Fruit fly (Drosophila melanogaster) whole organism, embryonic: ENCODE measurements around the gene CG14356.

Experiments used
- Blimp-1 ChIP-seq: fragments of 200-800 bp; sonication (Bioruptor generic); optimal IDR thresholded peaks from 3 replicates; lab custom pipeline; 2018; ENCODE audit warnings: missing biosample characterization, missing genetic modification characterization, mild to moderate bottlenecking, moderate library complexity, missing genetic modification reagents
- CG11085 ChIP-seq: fragments of 200-800 bp; sonication (Bioruptor generic); IDR thresholded peaks from 2 replicates; pipeline ENCODE4 v1.3.6; 2022; ENCODE audit warnings: missing biosample characterization, missing genetic modification characterization
- CG11723 ChIP-seq: fragments of 200-800 bp; sonication (Bioruptor generic); optimal IDR thresholded peaks from 2 replicates; lab custom pipeline; 2017; ENCODE audit warnings: missing biosample characterization, mild to moderate bottlenecking, missing genetic modification characterization
- CG12104 ChIP-seq: fragments of 200-800 bp; sonication (Bioruptor generic); optimal IDR thresholded peaks from 3 replicates; lab custom pipeline; 2016; ENCODE audit warnings: missing biosample characterization, missing genetic modification characterization
- CG12219 ChIP-seq: fragments of 200-800 bp; sonication (Bioruptor generic); optimal IDR thresholded peaks from 3 replicates; lab custom pipeline; 2018; ENCODE audit warnings: missing biosample characterization, mild to moderate bottlenecking, missing genetic modification characterization
- CG13123 ChIP-seq: fragments of 200-800 bp; sonication (Bioruptor generic); optimal IDR thresholded peaks from 2 replicates; lab custom pipeline; 2016; ENCODE audit warnings: missing biosample characterization, missing genetic modification characterization
- CG15514 ChIP-seq: fragments of 200-800 bp; sonication (Bioruptor generic); optimal IDR thresholded peaks from 3 replicates; lab custom pipeline; 2017; ENCODE audit warnings: missing biosample characterization, missing genetic modification characterization, mild to moderate bottlenecking, moderate library complexity, missing genetic modification reagents
- CG18619 ChIP-seq: fragments of 200-800 bp; sonication (Bioruptor generic); optimal IDR thresholded peaks from 3 replicates; lab custom pipeline; 2017; ENCODE audit warnings: missing biosample characterization, mild to moderate bottlenecking, missing genetic modification characterization
- CG2875 ChIP-seq: fragments of 200-800 bp; sonication (Bioruptor generic); optimal IDR thresholded peaks from 2 replicates; lab custom pipeline; 2017; ENCODE audit warnings: missing biosample characterization, mild to moderate bottlenecking, missing genetic modification characterization, missing genetic modification reagents
- CG4820 ChIP-seq: fragments of 200-800 bp; sonication (Bioruptor generic); optimal IDR thresholded peaks from 3 replicates; lab custom pipeline; 2016; ENCODE audit warnings: missing biosample characterization, missing genetic modification characterization
- CG6765 ChIP-seq: fragments of 200-800 bp; sonication (Bioruptor generic); optimal IDR thresholded peaks from 3 replicates; lab custom pipeline; 2017; ENCODE audit warnings: missing biosample characterization, mild to moderate bottlenecking, missing genetic modification characterization
- CHES-1-like ChIP-seq: fragments of 200-800 bp; sonication (Bioruptor generic); optimal IDR thresholded peaks from 2 replicates; lab custom pipeline; 2016; ENCODE audit warnings: missing biosample characterization, missing genetic modification characterization
- CrebB ChIP-seq: fragments of 200-800 bp; sonication (Bioruptor generic); optimal IDR thresholded peaks from 3 replicates; lab custom pipeline; 2018; ENCODE audit warnings: missing biosample characterization, mild to moderate bottlenecking, missing genetic modification characterization
- Dref ChIP-seq: fragments of 200-800 bp; sonication (Bioruptor generic); IDR thresholded peaks from 2 replicates; pipeline ENCODE4 v1.3.6; 2022; ENCODE audit warnings: missing biosample characterization, missing genetic modification characterization
- Ets65A ChIP-seq: fragments of 200-800 bp; sonication (Bioruptor generic); peaks from one replicate; lab custom pipeline; 2016; ENCODE audit warnings: missing biosample characterization, missing genetic modification characterization
- HLH54F ChIP-seq: fragments of 200-800 bp; sonication (Bioruptor generic); optimal IDR thresholded peaks from 3 replicates; lab custom pipeline; 2016; ENCODE audit warnings: missing biosample characterization, missing genetic modification characterization
- Mes4 ChIP-seq: fragments of 200-800 bp; sonication (Bioruptor generic); optimal IDR thresholded peaks from 2 replicates; lab custom pipeline; 2016; ENCODE audit warnings: missing biosample characterization, missing genetic modification characterization
- NC2α ChIP-seq: fragments of 200-800 bp; sonication (Bioruptor generic); optimal IDR thresholded peaks from 2 replicates; lab custom pipeline; 2016; ENCODE audit warnings: missing biosample characterization, missing genetic modification characterization
- NC2β ChIP-seq: fragments of 200-800 bp; sonication (Bioruptor generic); optimal IDR thresholded peaks from 2 replicates; lab custom pipeline; 2016; ENCODE audit warnings: missing biosample characterization, missing genetic modification characterization
- Poxn ChIP-seq: fragments of 200-800 bp; sonication (Bioruptor generic); IDR thresholded peaks from 2 replicates; pipeline ENCODE4 v1.3.6; 2022; ENCODE audit warnings: missing biosample characterization, missing genetic modification characterization
- Scr ChIP-seq: fragments of 200-800 bp; sonication (Bioruptor generic); IDR thresholded peaks from 2 replicates; pipeline ENCODE4 v1.3.6; 2022; ENCODE audit warnings: missing biosample characterization, missing genetic modification characterization; ENCODE audit not compliant: partially characterized antibody
- Sox102F ChIP-seq: fragments of 200-800 bp; sonication (Bioruptor generic); optimal IDR thresholded peaks from 2 replicates; lab custom pipeline; 2018; ENCODE audit warnings: missing biosample characterization, mild to moderate bottlenecking, missing genetic modification characterization, moderate library complexity
- TFAM ChIP-seq: fragments of 200-800 bp; sonication (Bioruptor generic); optimal IDR thresholded peaks from 2 replicates; lab custom pipeline; 2017; ENCODE audit warnings: missing biosample characterization, missing genetic modification characterization, inconsistent platforms
- Trl ChIP-seq, 3 experiments: fragments of >200 bp in 2 of 3; fragments of 200-800 bp in 1 of 3; sonication (Bioruptor generic) in 1 of 3; optimal IDR thresholded peaks; 2 replicates in 1 of 3; 3 replicates in 2 of 3; lab custom pipeline; 2016 to 2017; ENCODE audit warnings: missing biosample characterization in 1 of 3, missing genetic modification characterization in 1 of 3
- Xbp1 ChIP-seq: fragments of 200-800 bp; sonication (Bioruptor generic); optimal IDR thresholded peaks from 3 replicates; lab custom pipeline; 2016; ENCODE audit warnings: missing biosample characterization, mild to moderate bottlenecking, missing genetic modification characterization
- ato ChIP-seq: fragments of 200-800 bp; sonication (Bioruptor generic); IDR thresholded peaks from 2 replicates; pipeline ENCODE4 v1.3.6; 2022; ENCODE audit warnings: missing biosample characterization, missing genetic modification characterization; ENCODE audit not compliant: partially characterized antibody
- az2 ChIP-seq: fragments of 200-800 bp; sonication (Bioruptor generic); optimal IDR thresholded peaks from 3 replicates; lab custom pipeline; 2016; ENCODE audit warnings: missing biosample characterization, missing genetic modification characterization
- bab2 ChIP-seq: fragments of 200-800 bp; sonication (Bioruptor generic); optimal IDR thresholded peaks from 2 replicates; lab custom pipeline; 2016; ENCODE audit warnings: missing biosample characterization, missing genetic modification characterization
- bbx ChIP-seq: fragments of 200-800 bp; sonication (Bioruptor generic); IDR thresholded peaks from 2 replicates; pipeline ENCODE4 v1.3.6; 2022; ENCODE audit warnings: missing biosample characterization, missing genetic modification characterization; ENCODE audit not compliant: partially characterized antibody
- bigmax ChIP-seq: fragments of 200-800 bp; sonication (Bioruptor generic); optimal IDR thresholded peaks from 2 replicates; lab custom pipeline; 2018; ENCODE audit warnings: missing biosample characterization, mild to moderate bottlenecking, missing genetic modification characterization
- cad ChIP-seq: fragments of >200 bp; optimal IDR thresholded peaks from 2 replicates; lab custom pipeline; 2017; ENCODE audit warnings: missing biosample characterization, missing genetic modification characterization
- dimm ChIP-seq: fragments of 200-800 bp; sonication (Bioruptor generic); IDR thresholded peaks from 2 replicates; pipeline ENCODE4 v1.3.6; 2022; ENCODE audit warnings: missing biosample characterization, missing genetic modification characterization
- dysf ChIP-seq: fragments of 200-800 bp; sonication (Bioruptor generic); IDR thresholded peaks from 3 replicates; pipeline ENCODE4 v1.3.6; 2022; ENCODE audit warnings: missing biosample characterization, missing genetic modification characterization
- exex ChIP-seq: fragments of 200-800 bp; sonication (Bioruptor generic); optimal IDR thresholded peaks from 4 replicates; lab custom pipeline; 2018; ENCODE audit warnings: missing biosample characterization, mild to moderate bottlenecking, missing genetic modification characterization, moderate library complexity
- fd102C ChIP-seq: fragments of 200-800 bp; sonication (Bioruptor generic); optimal IDR thresholded peaks from 2 replicates; lab custom pipeline; 2018; ENCODE audit warnings: missing biosample characterization, mild to moderate bottlenecking, missing genetic modification characterization, moderate library complexity
- gce ChIP-seq: fragments of 200-800 bp; sonication (Bioruptor generic); IDR thresholded peaks from 3 replicates; pipeline ENCODE4 v1.3.6; 2022; ENCODE audit warnings: missing biosample characterization, missing genetic modification characterization
- gsb-n ChIP-seq: fragments of 200-800 bp; sonication (Bioruptor generic); optimal IDR thresholded peaks from 3 replicates; lab custom pipeline; 2018; ENCODE audit warnings: missing biosample characterization, mild to moderate bottlenecking, missing genetic modification characterization
- hkb ChIP-seq, 2 experiments: fragments of 200-800 bp in 1 of 2; fragments of >200 bp in 1 of 2; sonication (Bioruptor generic) in 1 of 2; IDR thresholded peaks in 1 of 2; optimal IDR thresholded peaks in 1 of 2; 2 replicates each; pipeline versions ENCODE4 v1.3.6 to Lab custom; 2017 to 2022; ENCODE audit warnings: missing biosample characterization in 1 of 2, missing genetic modification characterization in 1 of 2
- nerfin-1 ChIP-seq: fragments of 200-800 bp; sonication (Bioruptor generic); optimal IDR thresholded peaks from 3 replicates; lab custom pipeline; 2019; ENCODE audit warnings: missing biosample characterization, mild to moderate bottlenecking, missing genetic modification characterization, moderate library complexity
- org-1 ChIP-seq: fragments of 200-800 bp; sonication (Bioruptor generic); optimal IDR thresholded peaks from 2 replicates; lab custom pipeline; 2017; ENCODE audit warnings: missing biosample characterization, missing genetic modification characterization
- peb ChIP-seq: fragments of 200-800 bp; sonication (Bioruptor generic); IDR thresholded peaks from 2 replicates; pipeline ENCODE4 v1.3.6; 2022; ENCODE audit warnings: missing biosample characterization, missing genetic modification characterization
- prd ChIP-seq, 3 experiments: fragments of >200 bp in 2 of 3; fragments of 200-800 bp in 1 of 3; sonication (Bioruptor generic) in 1 of 3; optimal IDR thresholded peaks in 2 of 3; IDR thresholded peaks in 1 of 3; 2 replicates in 2 of 3; 3 replicates in 1 of 3; pipeline versions ENCODE4 v1.3.6 to Lab custom; 2017 to 2022; ENCODE audit warnings: missing biosample characterization in 1 of 3, missing genetic modification characterization in 1 of 3
- salm ChIP-seq: fragments of 200-800 bp; sonication (Bioruptor generic); optimal IDR thresholded peaks from 2 replicates; lab custom pipeline; 2018; ENCODE audit warnings: missing biosample characterization, mild to moderate bottlenecking, missing genetic modification characterization
- slp2 ChIP-seq: fragments of 200-800 bp; sonication (Bioruptor generic); optimal IDR thresholded peaks from 2 replicates; lab custom pipeline; 2016; ENCODE audit warnings: missing biosample characterization, missing genetic modification characterization
- so ChIP-seq: fragments of 200-800 bp; sonication (Bioruptor generic); IDR thresholded peaks from 3 replicates; pipeline ENCODE4 v1.3.6; 2022; ENCODE audit warnings: missing biosample characterization, missing genetic modification characterization
- vfl ChIP-seq: fragments of 200-800 bp; sonication (Bioruptor generic); optimal IDR thresholded peaks from 2 replicates; lab custom pipeline; 2016; ENCODE audit warnings: missing biosample characterization, missing genetic modification characterization
- wor ChIP-seq: fragments of 200-800 bp; sonication (Bioruptor generic); IDR thresholded peaks from 2 replicates; pipeline ENCODE4 v1.3.6; 2022; ENCODE audit warnings: missing biosample characterization, missing genetic modification characterization
- z ChIP-seq: fragments of 200-800 bp; sonication (Bioruptor generic); IDR thresholded peaks from 3 replicates; pipeline ENCODE4 v1.3.6; 2022; ENCODE audit warnings: missing biosample characterization, missing genetic modification characterization

CG14356 gene

DNA sequence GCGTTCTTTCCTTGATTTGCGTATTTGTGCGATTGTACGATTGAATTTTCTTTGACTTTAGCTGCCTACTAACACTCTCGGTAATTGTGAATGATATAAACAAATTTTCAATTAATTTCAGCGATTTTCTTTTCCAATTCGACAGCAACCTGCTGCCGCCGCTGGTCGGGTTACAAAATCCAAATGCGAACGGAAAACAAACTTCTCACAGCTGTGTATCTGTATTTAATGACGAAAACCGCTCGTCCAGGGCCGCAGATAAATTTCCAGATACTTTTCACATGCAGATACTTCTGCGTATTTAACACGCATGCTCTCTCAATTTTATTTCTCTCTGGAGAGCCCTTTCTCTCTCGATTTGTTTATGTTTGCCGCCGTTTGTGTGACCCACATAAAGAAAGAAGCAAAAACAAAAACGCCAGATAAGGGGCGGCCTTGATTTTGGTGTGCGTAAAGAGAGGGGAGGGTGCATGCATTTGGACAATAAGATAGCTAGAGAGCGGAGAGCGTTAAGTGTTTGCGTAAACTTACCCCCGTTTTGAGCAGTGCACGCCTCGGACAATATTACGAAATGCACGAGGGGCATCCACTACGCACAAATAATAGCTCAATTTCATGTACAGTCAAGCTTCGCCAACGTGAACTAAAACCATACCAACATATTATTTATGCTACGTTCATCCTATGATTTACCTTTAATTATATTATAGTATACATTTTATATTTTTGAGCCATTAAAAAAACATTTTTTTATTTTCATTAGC is 23.5 kb downstream of the CG14356 start, which contains the start of gene CG12402 (continued):
- peak; percentile 84 for TF ChIP-seq gce
- no peak for TF ChIP-seq bigmax (GFP tag; lab: Kevin White, UChicago)
- peak; percentile 38 for TF ChIP-seq CG13123 (GFP tag; lab: Kevin White, UChicago)
- TF ChIP-seq NC2α (GFP tag; lab: Kevin White, UChicago) = peak; percentile 22
- TF ChIP-seq fd102C (GFP tag; lab: Kevin White, UChicago) = no peak
- TF ChIP-seq CG6765 (GFP tag; lab: Kevin White, UChicago) = peak; percentile 46
- peak; percentile 68 for TF ChIP-seq org-1 (GFP tag; lab: Kevin White, UChicago)
- peak; percentile 73 for TF ChIP-seq gsb-n
- peak; percentile 19 for TF ChIP-seq HLH54F
- peak; percentile 85 for TF ChIP-seq Xbp1
- TF ChIP-seq bbx (GFP tag; lab: Robert Waterston, UW) = no peak
- TF ChIP-seq CG4820 (GFP tag; lab: Kevin White, UChicago) = peak; percentile 77
- peak; percentile 82 for TF ChIP-seq Blimp-1 (GFP tag; lab: Kevin White, UChicago)
- TF ChIP-seq dimm (GFP tag; lab: Robert Waterston, UW) = peak; percentile 51; the same call in 1 of the 2 replicates
- peak; percentile 34 for TF ChIP-seq bab2 (GFP tag; lab: Kevin White, UChicago)
- TF ChIP-seq vfl (GFP tag; lab: Kevin White, UChicago) = peak; percentile 16
- peak; percentile 68 for TF ChIP-seq nerfin-1 (tag; lab: Kevin White, UChicago)
- peak; percentile 68 for TF ChIP-seq CG11723 (GFP tag; lab: Kevin White, UChicago)
- no peak for TF ChIP-seq hkb (optimal IDR thresholded peaks at IDR 0.05; lab: Kevin White, UChicago)
- TF ChIP-seq hkb (GFP tag; IDR thresholded peaks at IDR 0.05; lab: Robert Waterston, UW) = peak; percentile 95
- TF ChIP-seq Mes4 (GFP tag; lab: Kevin White, UChicago) = peak; percentile 56
- peak; percentile 77 for TF ChIP-seq so (GFP tag; lab: Robert Waterston, UW)
- no peak for TF ChIP-seq Poxn (GFP tag; lab: Robert Waterston, UW)
- TF ChIP-seq az2 (GFP tag; lab: Kevin White, UChicago) = peak; percentile 84
- TF ChIP-seq TFAM = peak; percentile 60
- peak; percentile 61 for TF ChIP-seq CG18619 (GFP tag; lab: Kevin White, UChicago)
- peak; percentile 74 for TF ChIP-seq CG15514 (GFP tag; lab: Kevin White, UChicago)
- peak; percentile 60 for TF ChIP-seq CrebB (tag; lab: Kevin White, UChicago)
- peak; percentile 90 for TF ChIP-seq Sox102F (GFP tag; lab: Kevin White, UChicago)
- TF ChIP-seq slp2 (GFP tag; lab: Kevin White, UChicago) = peak; percentile 65
- TF ChIP-seq CG12219 (GFP tag; lab: Kevin White, UChicago) = peak; percentile 82
- no peak for TF ChIP-seq ato
- peak; percentile 70 for TF ChIP-seq CG12104 (GFP tag; lab: Kevin White, UChicago)
- no peak for TF ChIP-seq prd (optimal IDR thresholded peaks at IDR 0.05; lab: Kevin White, UChicago)
- peak; percentile 84 for TF ChIP-seq prd (GFP tag; IDR thresholded peaks at IDR 0.05; lab: Robert Waterston, UW)
- TF ChIP-seq Ets65A (GFP tag; lab: Kevin White, UChicago) = peak; percentile 95
- peak; percentile 46; the same call in 1 of the 2 replicates for TF ChIP-seq Scr (GFP tag; lab: Robert Waterston, UW)
- no peak for TF ChIP-seq Dref (GFP tag; lab: Robert Waterston, UW)
- TF ChIP-seq CG2875 (GFP tag; lab: Kevin White, UChicago) = peak; percentile 84
- TF ChIP-seq salm = peak; percentile 63
- peak; percentile 60 for TF ChIP-seq peb (GFP tag; lab: Robert Waterston, UW)
- peak; percentile 43 for TF ChIP-seq CHES-1-like (GFP tag; lab: Kevin White, UChicago)
- peak; percentile 94 to 96 for TF ChIP-seq Trl (optimal IDR thresholded peaks at IDR 0.05; lab: Kevin White, UChicago)
- peak; percentile 87 for TF ChIP-seq Trl (GFP tag; optimal IDR thresholded peaks at IDR 0.05; lab: Kevin White, UChicago)
- TF ChIP-seq cad (GFP tag; lab: Kevin White, UChicago) = no peak
- TF ChIP-seq wor (GFP tag; lab: Robert Waterston, UW) = peak; percentile 56
- 0 out of 2 replicates have a peak, but pooled peaks have one; percentile 10 for TF ChIP-seq CG11085 (GFP tag; lab: Robert Waterston, UW)
- TF ChIP-seq NC2β = peak; percentile 74
- peak; percentile 62; the same call in 2 of the 3 replicates for TF ChIP-seq z
- no peak for TF ChIP-seq exex
- TF ChIP-seq dysf = peak; percentile 89
